Worm (Caenorhabditis elegans): ENCODE measurements around the gene F29B9.11.

F29B9.11 gene

DNA sequence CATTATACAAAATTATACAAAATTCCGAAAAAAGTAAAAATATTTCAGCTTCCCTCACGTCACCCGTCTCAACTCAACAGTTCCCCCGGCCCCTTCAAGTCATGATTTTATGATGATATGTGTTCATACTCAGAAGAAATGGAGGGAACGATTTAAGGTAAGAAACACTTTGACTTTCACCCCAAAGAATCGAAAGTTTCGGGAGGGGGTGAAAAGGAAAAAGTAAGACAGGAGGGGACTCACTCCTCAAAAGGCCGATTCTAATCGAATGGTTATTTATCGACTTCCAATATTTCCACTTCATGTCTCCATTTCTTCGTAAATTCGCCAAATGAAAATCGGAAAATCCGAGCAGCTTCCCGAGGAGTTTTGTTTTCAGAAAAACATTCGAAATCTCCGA is 28.2 kb upstream of the F29B9.11 start, which contains the start of gene bus-4:
bus-4 (plus strand) TSS at position 49 of the 400 bp plus-strand sequence.
- TF ChIP-seq ahr-1 (tag; optimal IDR thresholded peaks at IDR 0.05) (no peak), sox-4 (tag; optimal IDR thresholded peaks at IDR 0.05) (no peak)

DNA sequence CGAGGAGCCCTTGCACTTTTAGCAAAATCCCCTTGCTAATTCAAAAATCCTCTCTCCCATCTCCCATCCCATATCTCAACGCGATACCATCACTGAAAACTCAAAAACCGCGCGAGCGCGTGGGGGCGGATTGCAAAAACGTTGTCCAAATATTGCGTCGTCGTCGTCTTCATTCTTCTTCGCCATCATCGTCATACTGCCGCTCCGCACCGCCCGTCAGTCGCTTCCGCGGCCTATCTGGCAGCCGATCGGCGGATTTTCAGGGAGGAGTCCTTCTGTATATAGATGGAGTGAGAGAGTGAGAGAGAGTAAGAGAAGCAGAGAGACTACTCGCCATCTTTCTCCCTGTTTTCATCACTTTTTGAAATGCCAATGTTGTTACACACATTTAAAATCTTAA is 26.9 kb upstream of the F29B9.11 start:
- TF ChIP-seq unc-3 (GFP tag; conservative IDR thresholded peaks at IDR 0.05) (no peak), unc-3 (tag; optimal IDR thresholded peaks at IDR 0.05) (no peak), nhr-11 (tag; optimal IDR thresholded peaks at IDR 0.05) (no peak), hlh-6 (tag; optimal IDR thresholded peaks at IDR 0.05) (no peak), elt-4 (tag; optimal IDR thresholded peaks at IDR 0.05) (peak; percentile 45), pha-2 (tag; optimal IDR thresholded peaks at IDR 0.05) (no peak), rnt-1 (tag; optimal IDR thresholded peaks at IDR 0.05) (peak; percentile 46), pros-1 (tag; optimal IDR thresholded peaks at IDR 0.05) (no peak)

DNA sequence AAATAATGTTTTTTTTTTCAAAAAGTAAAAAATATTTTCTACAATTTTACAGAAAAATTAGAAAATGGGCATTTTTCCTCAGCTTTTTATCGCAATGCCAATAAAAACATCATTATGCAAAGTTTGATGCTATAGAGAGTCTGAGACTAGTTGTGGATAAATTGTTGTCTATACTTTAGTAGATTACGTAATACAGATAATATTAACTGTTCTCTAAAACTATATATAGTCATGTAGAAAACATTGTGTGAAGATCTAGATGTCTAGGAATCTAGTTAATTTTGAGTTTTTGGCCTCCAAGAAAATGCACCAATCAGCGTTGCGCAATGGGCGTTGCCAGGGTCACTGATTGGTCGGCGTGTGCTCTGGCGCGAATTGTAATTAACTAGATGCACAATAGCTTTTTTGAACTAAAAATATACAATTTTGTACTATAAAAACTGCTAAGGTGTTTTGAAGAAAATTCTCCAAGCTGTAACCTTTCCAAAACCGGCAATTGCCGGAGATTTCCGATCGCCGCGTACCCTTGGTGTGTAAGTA is 26.4 kb upstream of the F29B9.11 start:
- TF ChIP-seq npax-4 (tag; optimal IDR thresholded peaks at IDR 0.05) (no peak), nfya-1 (tag; optimal IDR thresholded peaks at IDR 0.05) (peak; percentile 80)

DNA sequence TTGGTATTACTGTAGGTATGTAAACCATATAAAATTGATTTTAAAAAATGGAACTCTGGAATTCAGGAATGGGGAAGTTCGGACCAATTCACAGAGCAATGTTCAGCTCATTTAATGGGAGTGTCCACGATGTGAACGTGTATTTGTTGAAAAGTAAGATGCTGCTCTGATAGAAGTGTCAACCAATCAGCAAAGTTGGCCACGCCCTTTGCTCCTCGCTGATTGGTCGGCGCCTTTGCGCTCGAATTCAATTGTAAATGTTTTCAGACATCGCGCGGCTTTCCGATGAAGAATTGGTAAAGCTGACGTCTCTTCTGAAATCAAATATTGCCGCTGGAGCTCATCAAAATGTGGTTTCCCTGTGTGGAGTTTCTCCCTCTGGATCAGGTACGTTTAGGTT is 23.1 kb upstream of the F29B9.11 start:
- TF ChIP-seq ceh-45 (GFP tag; IDR thresholded peaks at IDR 0.05) (no peak), nfya-1 (tag; optimal IDR thresholded peaks at IDR 0.05) (peak; percentile 68)

DNA sequence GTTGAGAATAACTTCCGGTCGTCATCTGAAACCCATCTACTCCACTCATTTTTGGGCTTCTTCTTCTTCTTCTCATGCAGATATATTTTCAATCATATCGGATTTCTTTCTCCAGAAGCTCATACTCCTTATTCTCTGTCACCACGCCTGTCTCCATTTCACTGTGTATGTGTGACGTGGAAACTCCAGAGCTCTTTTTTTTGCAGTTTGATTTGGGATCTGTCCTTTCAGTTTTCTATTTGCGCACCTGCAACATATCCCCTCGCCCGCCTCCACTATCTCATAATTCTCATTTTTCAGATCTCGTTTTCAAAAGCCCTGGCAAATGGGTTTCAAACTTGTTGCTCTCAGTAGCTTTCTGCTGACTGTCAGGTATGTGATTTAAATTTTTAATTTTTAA is 18.7 kb upstream of the F29B9.11 start, which contains the start of gene kin-36:
kin-36 (plus strand) TSS at position 301 of the 400 bp plus-strand sequence.
- TF ChIP-seq nhr-11 (tag; optimal IDR thresholded peaks at IDR 0.05) (no peak), elt-4 (tag; optimal IDR thresholded peaks at IDR 0.05) (no peak), dmd-4 (tag; optimal IDR thresholded peaks at IDR 0.05; ENCODE audit: borderline replicate concordance) (no peak), nfya-1 (tag; optimal IDR thresholded peaks at IDR 0.05) (no peak), unc-42 (tag; optimal IDR thresholded peaks at IDR 0.05) (no peak), tbx-2 (tag; optimal IDR thresholded peaks at IDR 0.05) (no peak), fax-1 (tag; optimal IDR thresholded peaks at IDR 0.05) (no peak)

DNA sequence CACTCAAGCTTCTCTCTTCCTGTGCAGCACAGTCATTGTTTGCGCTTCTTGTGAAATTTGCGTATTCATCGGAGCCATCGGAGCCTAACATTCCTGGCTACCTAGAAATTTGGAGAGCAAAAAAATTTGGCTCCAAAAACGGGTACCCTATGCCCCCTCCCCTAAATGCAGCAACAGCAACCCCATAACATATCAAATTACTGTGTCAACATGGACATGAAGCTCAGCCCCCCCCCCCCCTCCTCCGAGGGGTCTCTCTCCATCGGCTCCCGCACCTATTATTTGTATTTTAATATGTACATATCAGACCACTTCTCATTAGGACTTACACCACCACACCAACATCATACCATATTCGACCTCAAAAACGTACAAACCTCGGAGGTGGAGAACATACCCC is 14.3 kb upstream of the F29B9.11 start:
- TF ChIP-seq ceh-14 (tag; optimal IDR thresholded peaks at IDR 0.05) (no peak), ceh-34 (tag; optimal IDR thresholded peaks at IDR 0.05) (peak; percentile 92), ceh-19 (GFP tag; optimal IDR thresholded peaks at IDR 0.05) (peak; percentile 39)

DNA sequence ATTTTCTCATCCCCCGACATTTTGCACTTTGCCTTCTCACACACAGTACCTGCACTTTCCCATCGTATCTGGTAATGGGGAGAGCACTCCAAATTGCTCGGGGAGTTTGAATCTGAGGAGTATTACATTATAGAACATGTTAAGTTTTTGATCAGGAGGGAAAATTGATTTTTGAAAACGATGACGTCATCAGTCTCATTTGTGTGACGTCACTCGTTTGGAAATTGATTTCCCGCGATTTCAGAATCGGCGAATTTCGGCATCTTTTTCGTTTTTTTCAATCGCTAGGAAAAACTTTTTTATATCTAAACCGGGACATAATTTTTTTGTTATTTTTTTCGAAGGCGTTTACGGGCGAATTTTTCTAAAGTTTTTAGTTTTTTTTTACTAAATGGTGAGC is 13.3 kb upstream of the F29B9.11 start:
- no peak for TF ChIP-seq C38D4.7 (GFP tag; optimal IDR thresholded peaks at IDR 0.05)
- no peak for TF ChIP-seq T23F11.4 (GFP tag; optimal IDR thresholded peaks at IDR 0.05)
- TF ChIP-seq che-1 (tag; optimal IDR thresholded peaks at IDR 0.05), result no peak
- TF ChIP-seq elt-2 (tag; optimal IDR thresholded peaks at IDR 0.05), result no peak
- TF ChIP-seq fkh-10 (GFP tag; optimal IDR thresholded peaks at IDR 0.05), result no peak
- no peak for TF ChIP-seq unc-86 (tag; optimal IDR thresholded peaks at IDR 0.05)
- no peak for TF ChIP-seq sox-2 (GFP tag; IDR thresholded peaks at IDR 0.05)
- TF ChIP-seq lin-11 (tag; optimal IDR thresholded peaks at IDR 0.05), result no peak
- TF ChIP-seq hlh-6 (tag; optimal IDR thresholded peaks at IDR 0.05), result no peak
- TF ChIP-seq ceh-22 (tag; optimal IDR thresholded peaks at IDR 0.05), result no peak
- no peak for TF ChIP-seq fax-1 (tag; optimal IDR thresholded peaks at IDR 0.05)
- no peak for TF ChIP-seq pros-1 (tag; optimal IDR thresholded peaks at IDR 0.05)
- no peak for TF ChIP-seq nfya-1 (tag; optimal IDR thresholded peaks at IDR 0.05)
- no peak for TF ChIP-seq F13H6.1 (tag; optimal IDR thresholded peaks at IDR 0.05)
- no peak for TF ChIP-seq ceh-2 (tag; optimal IDR thresholded peaks at IDR 0.05)
- no peak for TF ChIP-seq hlh-8 (tag; optimal IDR thresholded peaks at IDR 0.05)
- TF ChIP-seq ttx-3 (tag; optimal IDR thresholded peaks at IDR 0.05), result no peak
- no peak for TF ChIP-seq C08G9.2 (tag; optimal IDR thresholded peaks at IDR 0.05)
- TF ChIP-seq ceh-30 (tag; optimal IDR thresholded peaks at IDR 0.05), result no peak
